Fruit fly (Drosophila melanogaster): ENCODE results near the gene CG11839.

The CG11839 gene

DNA sequence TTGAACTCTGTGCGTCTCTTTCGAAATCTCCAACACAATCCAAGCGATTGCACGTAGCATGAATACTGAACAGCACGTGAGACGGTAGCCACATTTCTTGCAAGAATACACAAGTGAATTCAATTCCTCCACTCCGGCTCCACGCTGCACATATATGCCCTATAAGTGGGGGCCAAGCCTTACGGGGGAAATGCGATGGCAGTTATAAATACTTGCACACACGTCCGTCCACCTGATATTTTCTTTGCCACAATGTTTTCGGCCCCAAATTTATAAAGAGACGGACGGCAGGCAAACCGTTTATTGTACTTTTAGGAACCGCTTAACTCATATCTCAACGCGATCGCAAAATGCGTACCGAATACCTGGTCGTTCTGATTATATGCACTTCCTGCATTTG, 23.7 kb upstream of the CG11839 start, which contains the start of gene CG11786:
TSS of gene CG11786 (plus strand) at position 301 of the 400 bp plus-strand sequence.
- TF ChIP-seq CG7368 (GFP tag; optimal IDR thresholded peaks at IDR 0.05), result no peak
- peak; percentile 19 for TF ChIP-seq Blimp-1 (GFP tag; optimal IDR thresholded peaks at IDR 0.05)

DNA sequence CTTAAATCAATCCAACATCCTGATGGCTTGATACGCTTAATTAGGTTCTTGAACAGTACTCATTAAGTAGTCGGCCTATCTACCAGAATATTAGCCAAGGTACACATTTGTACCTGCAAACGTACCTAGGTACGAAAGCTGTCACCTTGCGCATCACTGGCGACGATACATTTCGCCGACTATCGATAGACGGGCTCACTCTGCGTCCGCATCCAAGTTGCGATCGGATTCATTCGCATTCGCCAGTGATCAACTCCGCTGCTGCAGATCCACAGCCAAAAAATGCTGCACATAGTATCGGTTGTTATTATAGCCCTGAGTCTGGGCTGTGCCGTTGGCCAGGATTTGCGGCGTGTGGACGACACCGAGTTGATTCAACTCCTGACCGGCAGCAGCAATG, 22.2 kb upstream of the CG11839 start, which contains the start of gene CG11790:
TSS of gene CG11790 (plus strand) at position 203 of the 400 bp plus-strand sequence.
- TF ChIP-seq Hr39 (GFP tag; optimal IDR thresholded peaks at IDR 0.05), result no peak
- TF ChIP-seq CG15336 (GFP tag; IDR thresholded peaks at IDR 0.05), result no peak
- TF ChIP-seq CG6276 (GFP tag; optimal IDR thresholded peaks at IDR 0.05), result no peak
- no peak for TF ChIP-seq ss (GFP tag; optimal IDR thresholded peaks at IDR 0.05)
- TF ChIP-seq CG9139 (GFP tag; optimal IDR thresholded peaks at IDR 0.05), result no peak
- TF ChIP-seq OdsH (GFP tag; optimal IDR thresholded peaks at IDR 0.05), result no peak
- TF ChIP-seq achi (GFP tag; optimal IDR thresholded peaks at IDR 0.05), result no peak
- peak; percentile 34 for TF ChIP-seq esn (GFP tag; optimal IDR thresholded peaks at IDR 0.05)
- no peak for TF ChIP-seq Ets21C (GFP tag; optimal IDR thresholded peaks at IDR 0.05)
- TF ChIP-seq CG1621 (tag; optimal IDR thresholded peaks at IDR 0.05), result peak; percentile 54
- no peak for TF ChIP-seq CG3919 (GFP tag; optimal IDR thresholded peaks at IDR 0.05)
- no peak for TF ChIP-seq CG34406 (GFP tag; optimal IDR thresholded peaks at IDR 0.05)
- TF ChIP-seq Gug (GFP tag; IDR thresholded peaks at IDR 0.05), result no peak
- no peak for TF ChIP-seq CG6808 (GFP tag; optimal IDR thresholded peaks at IDR 0.05)
- TF ChIP-seq CG11294 (GFP tag; IDR thresholded peaks at IDR 0.05), result no peak
- TF ChIP-seq CG16779 (tag; optimal IDR thresholded peaks at IDR 0.05), result no peak
- TF ChIP-seq Smox (GFP tag; optimal IDR thresholded peaks at IDR 0.05), result no peak
- no peak for TF ChIP-seq dac (GFP tag; optimal IDR thresholded peaks at IDR 0.05)
- no peak for TF ChIP-seq cyc (GFP tag; optimal IDR thresholded peaks at IDR 0.05)
- TF ChIP-seq fd85E (GFP tag; optimal IDR thresholded peaks at IDR 0.05), result no peak
- TF ChIP-seq CG3032 (tag; optimal IDR thresholded peaks at IDR 0.05), result no peak
- TF ChIP-seq Hr38 (GFP tag; optimal IDR thresholded peaks at IDR 0.05), result no peak
- no peak for TF ChIP-seq Ets96B (tag; optimal IDR thresholded peaks at IDR 0.05)
- TF ChIP-seq dsx (GFP tag; optimal IDR thresholded peaks at IDR 0.05; ENCODE audit: poor library complexity, severe bottlenecking), result no peak
- TF ChIP-seq Eip78C (GFP tag), result peak; percentile 22
- TF ChIP-seq Sox15 (GFP tag; optimal IDR thresholded peaks at IDR 0.05), result no peak
- TF ChIP-seq CG6854 (GFP tag; optimal IDR thresholded peaks at IDR 0.05), result peak; percentile 5
- TF ChIP-seq topi (GFP tag; optimal IDR thresholded peaks at IDR 0.05), result peak; percentile 11
- TF ChIP-seq CG31627 (GFP tag; optimal IDR thresholded peaks at IDR 0.05), result no peak
- TF ChIP-seq Eip75B (GFP tag; optimal IDR thresholded peaks at IDR 0.05), result peak; percentile 11

DNA sequence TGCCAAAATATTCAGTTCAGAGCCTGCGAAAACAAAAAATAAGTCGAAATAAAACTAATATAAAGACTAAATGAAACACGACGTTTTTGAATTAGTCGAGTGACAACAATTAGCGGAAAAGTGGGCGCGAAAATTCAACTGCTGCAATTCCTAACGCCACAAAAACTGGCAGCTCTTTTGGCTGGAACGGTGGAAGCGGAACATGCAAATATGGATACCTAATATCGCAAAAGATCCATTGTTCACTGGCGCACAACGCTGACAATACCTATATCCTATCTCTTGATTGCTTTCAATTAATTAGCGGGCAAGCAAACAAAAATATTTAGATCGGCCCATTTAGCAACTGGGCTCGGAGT, 20.4 kb upstream of the CG11839 start, which contains the start of gene CG11791:
TSS of gene CG11791 (plus strand) at position 234 of the 359 bp plus-strand sequence.
- TF ChIP-seq CG3919 (GFP tag; optimal IDR thresholded peaks at IDR 0.05), result no peak
- no peak for TF ChIP-seq dsx (GFP tag; optimal IDR thresholded peaks at IDR 0.05; ENCODE audit: poor library complexity, severe bottlenecking)
- TF ChIP-seq CG6808 (GFP tag; optimal IDR thresholded peaks at IDR 0.05), result no peak
- no peak for TF ChIP-seq fd59A (GFP tag; optimal IDR thresholded peaks at IDR 0.05)
- no peak for TF ChIP-seq Lpt (GFP tag; optimal IDR thresholded peaks at IDR 0.05)
- no peak for TF ChIP-seq CG10669 (GFP tag; optimal IDR thresholded peaks at IDR 0.05)
- no peak for TF ChIP-seq CG31627 (GFP tag; optimal IDR thresholded peaks at IDR 0.05)
- TF ChIP-seq salr (GFP tag; optimal IDR thresholded peaks at IDR 0.05), result no peak
- TF ChIP-seq Hr4 (GFP tag; optimal IDR thresholded peaks at IDR 0.05), result no peak
- TF ChIP-seq CG1621 (tag; optimal IDR thresholded peaks at IDR 0.05), result no peak
- TF ChIP-seq lz (GFP tag; optimal IDR thresholded peaks at IDR 0.05), result no peak
- TF ChIP-seq eg (GFP tag; IDR thresholded peaks at IDR 0.05), result no peak
- TF ChIP-seq topi (GFP tag; optimal IDR thresholded peaks at IDR 0.05), result no peak
- TF ChIP-seq CG11902 (GFP tag; optimal IDR thresholded peaks at IDR 0.05), result no peak
- no peak for TF ChIP-seq spab (GFP tag; optimal IDR thresholded peaks at IDR 0.05)
- TF ChIP-seq CG9139 (GFP tag; optimal IDR thresholded peaks at IDR 0.05), result no peak
- TF ChIP-seq CG32006 (GFP tag; optimal IDR thresholded peaks at IDR 0.05), result no peak
- TF ChIP-seq CG4318 (GFP tag; optimal IDR thresholded peaks at IDR 0.05), result no peak
- no peak for TF ChIP-seq net (GFP tag; optimal IDR thresholded peaks at IDR 0.05)
- TF ChIP-seq OdsH (GFP tag; optimal IDR thresholded peaks at IDR 0.05), result no peak

Measured in whole organism, prepupa.